Fruit fly (Drosophila melanogaster) whole organism, wandering third instar larva: ENCODE results near the gene Cngl.

ENCODE experiments used
- Abd-B ChIP-seq: fragments of >200 bp; optimal IDR thresholded peaks from 2 replicates; lab custom pipeline; 2017; ENCODE audit warnings: missing biosample characterization, missing genetic modification characterization
- Dfd ChIP-seq: fragments of >200 bp; optimal IDR thresholded peaks from 2 replicates; lab custom pipeline; 2017; ENCODE audit warnings: missing biosample characterization, missing genetic modification characterization
- Hr78 ChIP-seq: fragments of >200 bp; optimal IDR thresholded peaks from 2 replicates; lab custom pipeline; 2017; ENCODE audit warnings: missing biosample characterization, missing genetic modification characterization
- OdsH ChIP-seq: fragments of 200-800 bp; sonication (Bioruptor generic); optimal IDR thresholded peaks from 2 replicates; lab custom pipeline; 2016; ENCODE audit warnings: missing biosample characterization, mild to moderate bottlenecking, missing genetic modification characterization
- Vsx2 ChIP-seq: fragments of 200-300, 225-300 bp; sonication (Bioruptor generic); optimal IDR thresholded peaks from 2 replicates; lab custom pipeline; 2018; ENCODE audit warnings: missing biosample characterization, missing genetic modification characterization; ENCODE audit not compliant: partially characterized antibody
- fru ChIP-seq: fragments of 200-800 bp; sonication (Bioruptor generic); optimal IDR thresholded peaks from 3 replicates; lab custom pipeline; 2016; ENCODE audit warnings: missing biosample characterization, mild to moderate bottlenecking, missing genetic modification characterization
- lola ChIP-seq: fragments of >200 bp; optimal IDR thresholded peaks from 2 replicates; lab custom pipeline; 2017; ENCODE audit warnings: missing biosample characterization, missing genetic modification characterization
- psq ChIP-seq: fragments of 200-800 bp; sonication (Bioruptor generic); optimal IDR thresholded peaks from 3 replicates; lab custom pipeline; 2017; ENCODE audit warnings: missing biosample characterization, mild to moderate bottlenecking, missing genetic modification characterization, moderate library complexity
- usp ChIP-seq: fragments of >200 bp; optimal IDR thresholded peaks from 2 replicates; lab custom pipeline; 2017; ENCODE audit warnings: missing biosample characterization, missing genetic modification characterization

DNA sequence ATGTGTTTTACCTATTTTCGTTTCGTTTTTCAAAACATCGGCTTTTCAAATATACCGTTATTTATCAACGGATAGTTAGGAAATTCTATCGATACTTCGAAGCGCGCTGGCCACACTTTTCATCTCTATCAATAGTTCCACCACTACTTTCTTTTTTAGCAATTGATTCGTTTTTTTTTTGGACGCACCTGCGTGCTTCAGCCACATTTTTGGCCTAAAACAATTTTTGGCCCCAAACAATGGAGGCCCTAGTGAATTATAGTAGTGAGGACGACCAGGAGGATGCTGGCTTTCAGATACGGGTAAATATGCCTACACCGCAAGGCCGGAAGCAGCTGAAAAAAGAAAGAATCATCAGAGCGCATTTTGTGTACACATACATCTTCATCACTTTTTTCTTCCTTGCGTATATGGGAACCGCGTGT, 41.2 kb upstream of the Cngl start, which contains the start of gene CG6340:
- no peak for TF ChIP-seq Hr78 (GFP tag; lab: Kevin White, UChicago)
- no peak for TF ChIP-seq Dfd
- TF ChIP-seq psq: no peak
- no peak for TF ChIP-seq OdsH
- TF ChIP-seq fru (GFP tag; lab: Kevin White, UChicago): no peak
- TF ChIP-seq lola: no peak
- no peak for TF ChIP-seq Abd-B
- TF ChIP-seq usp: no peak
- no peak for TF ChIP-seq Vsx2 (GFP tag; lab: Kevin White, UChicago)
